Worm (Caenorhabditis elegans) whole organism, mixed stage, embryonic: ENCODE measurements around the gene crn-4.

Experiments used
- ceh-83 ChIP-seq: fragments of 200-800 bp; sonication (Bioruptor generic); optimal IDR thresholded peaks from 2 replicates; lab custom pipeline; 2018; ENCODE audit warnings: mild to moderate bottlenecking, missing genetic modification characterization, missing compliant biosample characterization
- unc-62 ChIP-seq: fragments of 150-350 bp; optimal IDR thresholded peaks from 2 replicates; lab custom pipeline; 2014; ENCODE audit warnings: missing biosample characterization, missing genetic modification reagents, missing genetic modification characterization

ce11 chrX:2216662-2217061 is 41.2 kb downstream of the crn-4 start:
- TF ChIP-seq unc-62 (GFP tag; lab: Kevin White, UChicago) (no peak), ceh-83 (no peak)
